Fruit fly (Drosophila melanogaster) whole organism, prepupa: ENCODE results near the gene CG15021.

Source experiments
- Blimp-1 ChIP-seq: fragments of 200-800 bp; sonication (Bioruptor generic); optimal IDR thresholded peaks from 3 replicates; lab custom pipeline; 2017; ENCODE audit warnings: missing biosample characterization, missing genetic modification characterization, mild to moderate bottlenecking, moderate library complexity, missing genetic modification reagents
- CG10669 ChIP-seq: fragments of 200-800 bp; sonication (Bioruptor generic); optimal IDR thresholded peaks from 3 replicates; lab custom pipeline; 2018; ENCODE audit warnings: missing biosample characterization, mild to moderate bottlenecking, missing genetic modification characterization, moderate library complexity
- CG11294 ChIP-seq: fragments of 200-800 bp; sonication (Bioruptor generic); IDR thresholded peaks from 2 replicates; pipeline ENCODE4 v1.3.6; 2022; ENCODE audit warnings: missing biosample characterization, missing genetic modification characterization
- CG11762 ChIP-seq: fragments of 200-800 bp; sonication (Bioruptor generic); optimal IDR thresholded peaks from 3 replicates; lab custom pipeline; 2016; ENCODE audit warnings: missing biosample characterization, missing genetic modification characterization; ENCODE audit not compliant: insufficient read depth
- CG11902 ChIP-seq: fragments of 200-800 bp; sonication (Bioruptor generic); optimal IDR thresholded peaks from 3 replicates; lab custom pipeline; 2016; ENCODE audit warnings: missing biosample characterization, missing genetic modification characterization
- CG15336 ChIP-seq: fragments of 200-800 bp; sonication (Bioruptor generic); IDR thresholded peaks from 2 replicates; pipeline ENCODE4 v1.3.6; 2022; ENCODE audit warnings: missing biosample characterization, missing genetic modification characterization
- CG3032 ChIP-seq: fragments of 200-800 bp; optimal IDR thresholded peaks from 2 replicates; lab custom pipeline; 2019; ENCODE audit warnings: missing biosample characterization, mild to moderate bottlenecking, missing genetic modification characterization, moderate library complexity
- CG31627 ChIP-seq: fragments of 200-800 bp; sonication (Bioruptor generic); optimal IDR thresholded peaks from 3 replicates; lab custom pipeline; 2016; ENCODE audit warnings: missing biosample characterization, missing genetic modification characterization
- CG32006 ChIP-seq: fragments of 200-800 bp; sonication (Bioruptor generic); optimal IDR thresholded peaks from 3 replicates; lab custom pipeline; 2017; ENCODE audit warnings: missing biosample characterization, mild to moderate bottlenecking, missing genetic modification characterization
- CG34406 ChIP-seq: fragments of 200-800 bp; sonication (Bioruptor generic); optimal IDR thresholded peaks from 3 replicates; lab custom pipeline; 2016; ENCODE audit warnings: missing biosample characterization, missing genetic modification characterization
- CG3919 ChIP-seq: fragments of 200-800 bp; sonication (Bioruptor generic); optimal IDR thresholded peaks from 3 replicates; lab custom pipeline; 2016; ENCODE audit warnings: missing biosample characterization, missing genetic modification characterization
- CG4318 ChIP-seq: fragments of 200-800 bp; sonication (Bioruptor generic); optimal IDR thresholded peaks from 3 replicates; lab custom pipeline; 2017; ENCODE audit warnings: missing biosample characterization, mild to moderate bottlenecking, missing genetic modification characterization
- CG6808 ChIP-seq: fragments of 200-800 bp; sonication (Bioruptor generic); optimal IDR thresholded peaks from 3 replicates; lab custom pipeline; 2017; ENCODE audit warnings: missing biosample characterization, missing genetic modification characterization, mild to moderate bottlenecking, moderate library complexity, missing genetic modification reagents
- CG6854 ChIP-seq: fragments of 200-800 bp; sonication (Bioruptor generic); optimal IDR thresholded peaks from 2 replicates; lab custom pipeline; 2017; ENCODE audit warnings: missing biosample characterization, mild to moderate bottlenecking, missing genetic modification characterization
- CG8119 ChIP-seq: fragments of 200-800 bp; sonication (Bioruptor generic); IDR thresholded peaks from 3 replicates; pipeline ENCODE4 v1.3.6; 2022; ENCODE audit warnings: missing biosample characterization, missing genetic modification characterization
- CG8319 ChIP-seq: fragments of 200-800 bp; sonication (Bioruptor generic); optimal IDR thresholded peaks from 3 replicates; lab custom pipeline; 2016; ENCODE audit warnings: missing biosample characterization, missing genetic modification characterization
- CG8632 ChIP-seq: fragments of 200-800 bp; sonication (Bioruptor generic); optimal IDR thresholded peaks from 3 replicates; lab custom pipeline; 2016; ENCODE audit warnings: missing biosample characterization, missing genetic modification characterization
- CG9139 ChIP-seq: fragments of 200-800 bp; sonication (Bioruptor generic); optimal IDR thresholded peaks from 3 replicates; lab custom pipeline; 2017; ENCODE audit warnings: missing biosample characterization, mild to moderate bottlenecking, missing genetic modification characterization
- Eip75B ChIP-seq: fragments of 200-800 bp; sonication (Bioruptor generic); optimal IDR thresholded peaks from 3 replicates; lab custom pipeline; 2016; ENCODE audit warnings: missing biosample characterization, missing genetic modification characterization
- Eip78C ChIP-seq: fragments of 200-800 bp; sonication (Bioruptor generic); peaks from one replicate; lab custom pipeline; 2016; ENCODE audit warnings: missing biosample characterization, missing genetic modification characterization
- Eip93F ChIP-seq: fragments of 200-800 bp; sonication (Bioruptor generic); optimal IDR thresholded peaks from 2 replicates; lab custom pipeline; 2016; ENCODE audit warnings: missing biosample characterization, mild to moderate bottlenecking, missing genetic modification characterization
- Ets21C ChIP-seq: fragments of 200-800 bp; sonication (Bioruptor generic); optimal IDR thresholded peaks from 3 replicates; lab custom pipeline; 2016; ENCODE audit warnings: missing biosample characterization, missing genetic modification characterization
- Ets96B ChIP-seq: fragments of 200-800 bp; optimal IDR thresholded peaks from 2 replicates; lab custom pipeline; 2019; ENCODE audit warnings: missing biosample characterization, mild to moderate bottlenecking, missing genetic modification characterization, moderate library complexity
- Hr38 ChIP-seq: sonication (Bioruptor generic); optimal IDR thresholded peaks from 2 replicates; lab custom pipeline; 2016; ENCODE audit warnings: missing biosample characterization, missing genetic modification characterization
- Hr39 ChIP-seq: fragments of 200-800 bp; sonication (Bioruptor generic); optimal IDR thresholded peaks from 2 replicates; lab custom pipeline; 2016; ENCODE audit warnings: missing biosample characterization, missing genetic modification characterization
- Hr4 ChIP-seq: fragments of 200-800 bp; sonication (Bioruptor generic); optimal IDR thresholded peaks from 3 replicates; lab custom pipeline; 2016; ENCODE audit warnings: missing biosample characterization, missing genetic modification characterization
- Lpt ChIP-seq: fragments of 200-800 bp; sonication (Bioruptor generic); optimal IDR thresholded peaks from 3 replicates; lab custom pipeline; 2016; ENCODE audit warnings: missing biosample characterization, missing genetic modification characterization
- Met ChIP-seq: fragments of 200-800 bp; sonication (Bioruptor generic); optimal IDR thresholded peaks from 3 replicates; lab custom pipeline; 2016; ENCODE audit warnings: missing biosample characterization, missing genetic modification characterization
- OdsH ChIP-seq: fragments of 200-800 bp; sonication (Bioruptor generic); optimal IDR thresholded peaks from 3 replicates; lab custom pipeline; 2016; ENCODE audit warnings: missing biosample characterization, missing genetic modification characterization
- Smox ChIP-seq: fragments of 200-800 bp; sonication (Bioruptor generic); optimal IDR thresholded peaks from 3 replicates; lab custom pipeline; 2016; ENCODE audit warnings: missing biosample characterization, missing genetic modification characterization
- Sox102F ChIP-seq: fragments of 200-800 bp; sonication (Bioruptor generic); optimal IDR thresholded peaks from 2 replicates; lab custom pipeline; 2016; ENCODE audit warnings: missing biosample characterization, mild to moderate bottlenecking, missing genetic modification characterization
- Sox14 ChIP-seq: fragments of 200-800 bp; sonication (Bioruptor generic); optimal IDR thresholded peaks from 3 replicates; lab custom pipeline; 2016; ENCODE audit warnings: missing biosample characterization, missing genetic modification characterization
- Sox15 ChIP-seq: fragments of 200-800 bp; sonication (Bioruptor generic); optimal IDR thresholded peaks from 3 replicates; lab custom pipeline; 2016; ENCODE audit warnings: missing biosample characterization, missing genetic modification characterization
- achi ChIP-seq: fragments of 200-800 bp; sonication (Bioruptor generic); optimal IDR thresholded peaks from 3 replicates; lab custom pipeline; 2016; ENCODE audit warnings: missing biosample characterization, missing genetic modification characterization
- cyc ChIP-seq: fragments of 200-800 bp; sonication (Bioruptor generic); optimal IDR thresholded peaks from 3 replicates; lab custom pipeline; 2016; ENCODE audit warnings: missing biosample characterization, missing genetic modification characterization
- dsx ChIP-seq: fragments of 200-800 bp; optimal IDR thresholded peaks from 3 replicates; lab custom pipeline; 2019; ENCODE audit warnings: missing biosample characterization, mild to moderate bottlenecking, missing genetic modification characterization, moderate library complexity; ENCODE audit not compliant: poor library complexity, severe bottlenecking
- eg ChIP-seq: fragments of 200-800 bp; sonication (Bioruptor generic); IDR thresholded peaks from 3 replicates; pipeline ENCODE4 v1.3.6; 2022; ENCODE audit warnings: missing biosample characterization, missing genetic modification characterization
- esn ChIP-seq: fragments of 200-800 bp; sonication (Bioruptor generic); optimal IDR thresholded peaks from 2 replicates; lab custom pipeline; 2016; ENCODE audit warnings: missing biosample characterization, mild to moderate bottlenecking, missing genetic modification characterization, moderate library complexity
- fd59A ChIP-seq: fragments of 200-800 bp; sonication (Bioruptor generic); optimal IDR thresholded peaks from 2 replicates; lab custom pipeline; 2017; ENCODE audit warnings: missing biosample characterization, mild to moderate bottlenecking, missing genetic modification characterization, missing genetic modification reagents
- fd85E ChIP-seq: fragments of 200-800 bp; sonication (Bioruptor generic); optimal IDR thresholded peaks from 3 replicates; lab custom pipeline; 2016; ENCODE audit warnings: missing biosample characterization, missing genetic modification characterization
- fkh ChIP-seq: fragments of 200-800 bp; sonication (Bioruptor generic); optimal IDR thresholded peaks from 3 replicates; lab custom pipeline; 2017; ENCODE audit warnings: missing biosample characterization, mild to moderate bottlenecking, missing genetic modification characterization, moderate library complexity
- net ChIP-seq: fragments of 200-800 bp; sonication (Bioruptor generic); optimal IDR thresholded peaks from 3 replicates; lab custom pipeline; 2016; ENCODE audit warnings: missing biosample characterization, missing genetic modification characterization
- salr ChIP-seq, 2 experiments: fragments of 200-800 bp; sonication (Bioruptor generic); optimal IDR thresholded peaks; 3 replicates each; lab custom pipeline; 2016 to 2018; ENCODE audit warnings: missing biosample characterization in 2 of 2, missing genetic modification characterization in 2 of 2, mild to moderate bottlenecking in 1 of 2
- spab ChIP-seq: fragments of 200-800 bp; sonication (Bioruptor generic); optimal IDR thresholded peaks from 2 replicates; lab custom pipeline; 2017; ENCODE audit warnings: missing biosample characterization, mild to moderate bottlenecking, missing genetic modification characterization, missing genetic modification reagents
- ss ChIP-seq, 2 experiments: fragments of 200-800 bp; sonication (Bioruptor generic); optimal IDR thresholded peaks; 2 replicates in 1 of 2; 3 replicates in 1 of 2; lab custom pipeline; 2017 to 2018; ENCODE audit warnings: mild to moderate bottlenecking in 2 of 2, missing biosample characterization in 2 of 2, missing genetic modification characterization in 2 of 2, moderate library complexity in 1 of 2
- topi ChIP-seq: fragments of 200-800 bp; sonication (Bioruptor generic); optimal IDR thresholded peaks from 3 replicates; lab custom pipeline; 2016; ENCODE audit warnings: missing biosample characterization, missing genetic modification characterization
- vri ChIP-seq: fragments of 200-800 bp; sonication (Bioruptor generic); optimal IDR thresholded peaks from 3 replicates; lab custom pipeline; 2016; ENCODE audit warnings: missing biosample characterization, mild to moderate bottlenecking, missing genetic modification characterization

CG15021 gene

DNA sequence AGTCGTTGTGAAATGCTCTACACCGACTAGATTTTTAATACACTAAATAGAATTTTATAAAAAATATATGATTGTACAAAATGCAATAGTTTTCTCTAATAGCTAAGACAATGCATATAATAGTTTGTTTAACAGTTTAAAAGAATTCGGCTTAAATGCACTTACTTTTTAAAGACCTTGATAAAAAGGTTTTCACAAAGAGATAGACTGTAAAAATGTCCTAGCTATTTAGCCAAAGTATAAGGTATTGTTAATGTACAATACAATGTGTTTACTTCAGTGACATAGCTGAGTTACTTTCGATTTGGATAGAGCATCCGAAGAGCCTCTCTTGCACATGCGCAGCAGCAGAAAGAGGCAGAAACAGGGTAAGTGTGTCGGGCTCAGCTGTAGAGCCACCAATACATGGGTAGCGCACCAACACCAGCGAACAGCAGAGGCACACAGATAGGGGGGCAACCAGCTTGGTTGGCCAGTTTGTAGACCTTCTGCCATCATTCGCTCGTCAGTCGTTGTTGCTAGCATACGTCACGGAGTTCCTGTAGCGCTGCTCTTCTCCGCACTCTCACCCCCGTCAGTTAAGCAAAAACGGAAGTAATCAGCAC is 29.8 kb upstream of the CG15021 start, which contains the start of gene TP53INP (continued):
- TF ChIP-seq CG31627 (GFP tag; lab: Kevin White, UChicago) (peak; percentile 75), fd85E (GFP tag; lab: Kevin White, UChicago) (peak; percentile 63), eg (GFP tag; lab: Robert Waterston, UW) (peak; percentile 58), CG8319 (GFP tag; lab: Kevin White, UChicago) (peak; percentile 72), Hr39 (GFP tag; lab: Kevin White, UChicago) (peak; percentile 76), CG10669 (GFP tag; lab: Kevin White, UChicago) (peak; percentile 90), ss (GFP tag; optimal IDR thresholded peaks at IDR 0.05; lab: Kevin White, UChicago) (peak; percentile 66 to 94), Eip93F (GFP tag; lab: Kevin White, UChicago) (peak; percentile 57), net (peak; percentile 91), Ets21C (GFP tag; lab: Kevin White, UChicago) (peak; percentile 73), CG32006 (peak; percentile 96), CG6808 (GFP tag; lab: Kevin White, UChicago) (peak; percentile 90), cyc (peak; percentile 85), OdsH (GFP tag; lab: Kevin White, UChicago) (peak; percentile 91), Hr38 (no peak), Sox102F (peak; percentile 78), Eip75B (GFP tag; lab: Kevin White, UChicago) (peak; percentile 93), spab (GFP tag; lab: Kevin White, UChicago) (peak; percentile 91), CG9139 (GFP tag; lab: Kevin White, UChicago) (peak; percentile 72), topi (peak; percentile 90), Blimp-1 (GFP tag; lab: Kevin White, UChicago) (peak; percentile 67), salr (GFP tag; optimal IDR thresholded peaks at IDR 0.05; lab: Kevin White, UChicago) (peak; percentile 80 to 93), CG8119 (GFP tag; lab: Robert Waterston, UW) (peak; percentile 91), CG6854 (peak; percentile 65), CG4318 (peak; percentile 89), fkh (peak; percentile 72), vri (peak; percentile 63)

DNA sequence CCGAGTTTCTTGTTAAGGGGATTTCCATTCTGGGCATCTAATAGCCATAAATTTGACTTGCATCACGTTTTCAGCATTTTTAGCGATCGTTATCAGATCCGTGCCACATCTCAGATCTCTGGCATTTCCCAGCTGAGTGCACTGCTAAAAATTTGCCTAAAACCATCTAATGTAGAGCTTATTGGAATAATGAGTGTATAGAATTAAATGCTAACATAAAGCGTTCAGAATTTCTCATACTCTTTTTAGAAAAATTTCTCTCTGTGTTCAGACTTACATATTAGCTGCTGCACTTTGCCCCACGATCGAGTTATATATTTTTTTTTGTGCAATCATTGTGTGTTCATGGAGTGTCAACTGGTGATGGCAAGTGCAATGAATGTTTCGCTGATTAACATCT is 28.8 kb upstream of the CG15021 start:
- TF ChIP-seq Eip93F (GFP tag; lab: Kevin White, UChicago) (no peak), fd59A (GFP tag; lab: Kevin White, UChicago) (peak; percentile 22), Sox15 (GFP tag; lab: Kevin White, UChicago) (no peak), CG8632 (GFP tag; lab: Kevin White, UChicago) (peak; percentile 35), Ets21C (GFP tag; lab: Kevin White, UChicago) (peak; percentile 7), Lpt (GFP tag; lab: Kevin White, UChicago) (peak; percentile 36), topi (peak; percentile 40), salr (GFP tag; optimal IDR thresholded peaks at IDR 0.05; lab: Kevin White, UChicago) (peak in 1 of 2 experiments; percentile 67), CG11294 (peak; percentile 39; the same call in 1 of the 2 replicates), Hr38 (no peak), CG6854 (no peak), CG3919 (GFP tag; lab: Kevin White, UChicago) (peak; percentile 62), CG8119 (GFP tag; lab: Robert Waterston, UW) (peak; percentile 68), esn (GFP tag; lab: Kevin White, UChicago) (peak; percentile 36), Hr4 (GFP tag; lab: Kevin White, UChicago) (peak; percentile 76), Ets96B (tag; lab: Kevin White, UChicago) (peak; percentile 35), Met (peak; percentile 64), Smox (GFP tag; lab: Kevin White, UChicago) (peak; percentile 10), CG34406 (GFP tag; lab: Kevin White, UChicago) (peak; percentile 13), CG31627 (GFP tag; lab: Kevin White, UChicago) (peak; percentile 24), fkh (no peak), CG3032 (tag; lab: Kevin White, UChicago) (no peak), CG15336 (GFP tag; lab: Robert Waterston, UW) (peak; percentile 78), CG11762 (GFP tag; lab: Kevin White, UChicago) (peak; percentile 3), dsx (GFP tag; lab: Kevin White, UChicago) (peak; percentile 0), CG4318 (peak; percentile 39), Eip78C (GFP tag; lab: Kevin White, UChicago) (peak; percentile 85), Hr39 (GFP tag; lab: Kevin White, UChicago) (peak; percentile 45), achi (GFP tag; lab: Kevin White, UChicago) (peak; percentile 60), OdsH (GFP tag; lab: Kevin White, UChicago) (peak; percentile 74), ss (GFP tag; optimal IDR thresholded peaks at IDR 0.05; lab: Kevin White, UChicago) (no peak), spab (GFP tag; lab: Kevin White, UChicago) (no peak), Sox14 (GFP tag; lab: Kevin White, UChicago) (peak; percentile 22), CG11902 (GFP tag; lab: Kevin White, UChicago) (no peak)
